Worm (Caenorhabditis elegans) whole organism, midembryonic: Measurements from ENCODE around the gene old-1.

Experiments
- ref-1 ChIP-seq: fragments of 200-800 bp; sonication (Bioruptor generic); conservative IDR thresholded peaks from 2 replicates; pipeline ENCODE4 v1.3.6; 2022; ENCODE audit warnings: missing genetic modification reagents, missing genetic modification characterization, missing compliant biosample characterization
- ztf-29 ChIP-seq: fragments of 200-800 bp; sonication (Bioruptor generic); IDR thresholded peaks from 2 replicates; pipeline ENCODE4 v1.3.6; 2022; ENCODE audit warnings: missing genetic modification reagents, missing genetic modification characterization, missing compliant biosample characterization

- TF ChIP-seq ztf-29 (GFP tag; lab: Robert Waterston, UW), result no peak
- no peak for TF ChIP-seq ref-1 (GFP tag; lab: Robert Waterston, UW)
Observed at ce11 chrII:9850945-9851344, 17.6 kb downstream of the old-1 start, which contains the start of gene ZK938.10.
